Worm (Caenorhabditis elegans) whole organism, L3 larva: ENCODE data around the gene spon-1.

ENCODE experiments used
- ZK546.5 ChIP-seq: sonication (generic microtip); optimal IDR thresholded peaks from 2 replicates; lab custom pipeline; 2017; ENCODE audit warnings: missing biosample characterization, missing genetic modification characterization
- aly-2 ChIP-seq: fragments of 150-350 bp; optimal IDR thresholded peaks from 2 replicates; lab custom pipeline; 2014; ENCODE audit warnings: missing biosample characterization, missing genetic modification characterization
- daf-12 ChIP-seq: fragments of 150-350 bp; optimal IDR thresholded peaks from 2 replicates; lab custom pipeline; 2014; ENCODE audit warnings: missing biosample characterization, missing genetic modification reagents, missing genetic modification characterization
- egl-27 ChIP-seq: sonication (generic microtip); optimal IDR thresholded peaks from 4 replicates; lab custom pipeline; 2017; ENCODE audit warnings: missing biosample characterization, missing genetic modification reagents, missing genetic modification characterization
- egl-5 ChIP-seq: fragments of 150-350 bp; optimal IDR thresholded peaks from 2 replicates; lab custom pipeline; 2017; ENCODE audit warnings: missing biosample characterization, missing genetic modification reagents, missing genetic modification characterization, inconsistent platforms
- fos-1 ChIP-seq: fragments of 150-350 bp; optimal IDR thresholded peaks from 2 replicates; lab custom pipeline; 2014; ENCODE audit warnings: missing biosample characterization, missing genetic modification characterization
- tbx-2 ChIP-seq: sonication (generic microtip); optimal IDR thresholded peaks from 2 replicates; lab custom pipeline; 2016; ENCODE audit warnings: mild to moderate bottlenecking, missing genetic modification characterization, missing compliant biosample characterization

DNA sequence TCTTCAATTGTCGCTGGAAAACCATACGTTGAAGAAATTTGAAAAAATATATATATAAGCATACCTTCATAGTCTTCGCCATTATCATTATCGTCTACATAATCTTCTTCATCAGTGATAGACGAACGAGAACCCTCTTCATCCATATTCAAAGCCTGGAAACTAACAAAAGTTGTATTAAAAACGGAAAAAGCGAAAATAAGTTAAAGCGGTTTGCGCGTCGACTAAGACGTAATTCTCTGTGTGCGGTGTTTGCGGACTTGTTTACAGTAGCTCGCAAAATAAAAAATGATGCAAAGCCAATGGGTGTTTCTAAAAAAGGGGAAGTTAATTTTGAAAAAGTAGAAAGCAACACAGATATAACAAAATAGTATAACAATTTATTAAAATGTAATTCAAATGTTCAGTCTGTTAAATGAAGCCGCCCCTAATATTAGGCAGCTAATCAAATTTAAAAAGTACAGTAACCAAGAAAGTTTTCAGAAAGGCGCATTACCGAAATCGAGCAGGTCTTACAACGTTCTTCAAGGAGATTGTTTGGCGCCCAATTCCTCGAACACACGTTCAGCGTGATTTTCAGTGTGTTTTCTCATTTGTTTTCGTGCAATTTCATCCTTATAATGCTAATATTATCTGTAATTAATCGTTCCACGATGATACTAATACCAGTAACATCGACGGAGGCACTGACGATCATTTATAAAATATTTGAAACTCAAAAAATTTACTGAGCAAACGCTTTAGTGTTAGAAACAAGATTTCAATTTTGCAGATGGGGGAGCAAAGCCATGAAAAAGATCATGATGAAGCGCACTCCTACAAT lies 15.7 kb downstream of the spon-1 start, which contains the start of the genes T07F8.4 and gld-3:
- TF ChIP-seq egl-5: no peak
- TF ChIP-seq daf-12 (tag; lab: Kevin White, UChicago): no peak
- no peak for TF ChIP-seq ZK546.5 (tag; lab: Kevin White, UChicago)
- no peak for TF ChIP-seq egl-27 (tag; lab: Kevin White, UChicago)
- no peak for TF ChIP-seq fos-1 (tag; lab: Kevin White, UChicago)
- no peak for TF ChIP-seq tbx-2 (tag; lab: Kevin White, UChicago)
- no peak for TF ChIP-seq aly-2 (tag; lab: Kevin White, UChicago)
